Fruit fly (Drosophila melanogaster): ENCODE data around the gene CG31457.
A peak's percentile ranks its signal among the peaks of the same experiment; 100 is the strongest.

The CG31457 gene

DNA sequence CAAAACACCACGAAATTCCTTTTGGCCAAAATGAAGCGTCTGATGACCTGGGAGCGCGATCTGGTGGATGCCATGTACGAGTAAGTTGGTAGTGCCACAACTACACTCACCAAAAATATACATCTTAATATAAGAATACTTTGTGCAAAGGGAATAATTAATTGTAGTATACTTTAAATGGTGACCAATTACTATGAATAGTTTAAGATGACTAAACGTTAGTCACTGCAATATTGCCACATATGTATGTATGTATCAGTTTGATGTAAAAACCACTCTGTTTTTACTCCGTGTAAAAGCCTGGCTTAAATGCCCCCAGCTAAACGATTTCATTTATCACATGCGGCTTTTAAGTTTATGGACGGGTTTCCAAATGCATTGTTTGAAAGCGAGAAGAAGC lies 47.0 kb upstream of the CG31457 start (continued):
- no peak for TF ChIP-seq CG1647 (GFP tag; optimal IDR thresholded peaks at IDR 0.05)
- no peak for TF ChIP-seq CG14860 (GFP tag; IDR thresholded peaks at IDR 0.05; ENCODE audit: partially characterized antibody)
- no peak for TF ChIP-seq pita (GFP tag; optimal IDR thresholded peaks at IDR 0.05)
- TF ChIP-seq nmo (GFP tag; optimal IDR thresholded peaks at IDR 0.05), result peak; percentile 74
- TF ChIP-seq CG34422 (GFP tag; IDR thresholded peaks at IDR 0.05), result no peak
- TF ChIP-seq CG7745 (tag; optimal IDR thresholded peaks at IDR 0.05), result no peak
- no peak for TF ChIP-seq CTCF (GFP tag; optimal IDR thresholded peaks at IDR 0.05)
- no peak for TF ChIP-seq CG1832 (GFP tag; optimal IDR thresholded peaks at IDR 0.05)
- TF ChIP-seq pnt (GFP tag; optimal IDR thresholded peaks at IDR 0.05), result no peak
- no peak for TF ChIP-seq ase (GFP tag; IDR thresholded peaks at IDR 0.05)
- no peak for TF ChIP-seq pros (GFP tag; optimal IDR thresholded peaks at IDR 0.05)
- no peak for TF ChIP-seq CG13287 (GFP tag; IDR thresholded peaks at IDR 0.05; ENCODE audit: partially characterized antibody)
- TF ChIP-seq emc (GFP tag; optimal IDR thresholded peaks at IDR 0.05), result no peak
- TF ChIP-seq CG30403 (GFP tag; optimal IDR thresholded peaks at IDR 0.05), result no peak
- TF ChIP-seq Kr (GFP tag; optimal IDR thresholded peaks at IDR 0.05), result no peak
- TF ChIP-seq CG6175 (GFP tag; IDR thresholded peaks at IDR 0.05), result no peak
- peak; percentile 3 for TF ChIP-seq CG12942 (GFP tag; optimal IDR thresholded peaks at IDR 0.05)
- no peak for TF ChIP-seq Sry-β (GFP tag; optimal IDR thresholded peaks at IDR 0.05)
- TF ChIP-seq CG11456 (GFP tag; IDR thresholded peaks at IDR 0.05), result no peak
- TF ChIP-seq H2.0 (GFP tag; IDR thresholded peaks at IDR 0.05), result peak; percentile 56
- TF ChIP-seq sd (tag; optimal IDR thresholded peaks at IDR 0.05), result no peak
- TF ChIP-seq sc (optimal IDR thresholded peaks at IDR 0.05), result no peak
- peak; percentile 22 for TF ChIP-seq sc (GFP tag; optimal IDR thresholded peaks at IDR 0.05)
- no peak for TF ChIP-seq CG4360 (GFP tag; IDR thresholded peaks at IDR 0.05)
- TF ChIP-seq hth (optimal IDR thresholded peaks at IDR 0.05), result no peak
- 0 out of 2 replicates have a peak, but pooled peaks have one; percentile 13 for TF ChIP-seq CG4730 (GFP tag; IDR thresholded peaks at IDR 0.05)
- no peak for TF ChIP-seq slp2 (GFP tag; optimal IDR thresholded peaks at IDR 0.05)
- no peak for TF ChIP-seq tgo (GFP tag; IDR thresholded peaks at IDR 0.05)
- no peak for TF ChIP-seq CG12104 (GFP tag; optimal IDR thresholded peaks at IDR 0.05)
- no peak for TF ChIP-seq CHES-1-like (GFP tag; optimal IDR thresholded peaks at IDR 0.05)
- TF ChIP-seq slou (GFP tag; optimal IDR thresholded peaks at IDR 0.05), result no peak
- no peak for TF ChIP-seq wdn (GFP tag; IDR thresholded peaks at IDR 0.05)
- TF ChIP-seq fu2 (GFP tag; optimal IDR thresholded peaks at IDR 0.05), result no peak
- no peak for TF ChIP-seq Atf6 (GFP tag; IDR thresholded peaks at IDR 0.05)
- TF ChIP-seq Sox100B (GFP tag; optimal IDR thresholded peaks at IDR 0.05), result peak; percentile 33
- TF ChIP-seq tx (GFP tag; optimal IDR thresholded peaks at IDR 0.05), result no peak
- TF ChIP-seq Ets65A (GFP tag), result peak; percentile 53
- no peak for TF ChIP-seq CG32772 (GFP tag; IDR thresholded peaks at IDR 0.05)
- TF ChIP-seq C15 (GFP tag; IDR thresholded peaks at IDR 0.05), result no peak
- TF ChIP-seq Meics (GFP tag; optimal IDR thresholded peaks at IDR 0.05), result no peak
- no peak for TF ChIP-seq CG10321 (GFP tag; IDR thresholded peaks at IDR 0.05)
- TF ChIP-seq Mes4 (GFP tag; optimal IDR thresholded peaks at IDR 0.05), result peak; percentile 34
- TF ChIP-seq D19A (tag; optimal IDR thresholded peaks at IDR 0.05), result peak; percentile 51
- TF ChIP-seq pho (GFP tag; optimal IDR thresholded peaks at IDR 0.05), result no peak
- peak; percentile 8 for TF ChIP-seq CG8281 (tag; optimal IDR thresholded peaks at IDR 0.05)
- no peak for TF ChIP-seq CG1602 (GFP tag; optimal IDR thresholded peaks at IDR 0.05)
- TF ChIP-seq CG14014 (GFP tag; IDR thresholded peaks at IDR 0.05), result peak; percentile 40; the same call in 1 of the 2 replicates
- no peak for TF ChIP-seq odd (GFP tag; optimal IDR thresholded peaks at IDR 0.05)
- no peak for TF ChIP-seq amos (GFP tag; IDR thresholded peaks at IDR 0.05; ENCODE audit: partially characterized antibody)
- peak; percentile 89 for TF ChIP-seq sens (GFP tag)
- no peak for TF ChIP-seq CG17612 (GFP tag; IDR thresholded peaks at IDR 0.05)
- TF ChIP-seq CG31388 (GFP tag; optimal IDR thresholded peaks at IDR 0.05), result no peak
- no peak for TF ChIP-seq Nf-YA (GFP tag; IDR thresholded peaks at IDR 0.05)
- TF ChIP-seq Sox102F (GFP tag; optimal IDR thresholded peaks at IDR 0.05), result peak; percentile 80
